Fruit fly (Drosophila melanogaster) whole organism, embryonic: ENCODE data around the gene CG14182.
A peak's percentile ranks its signal among the peaks of the same experiment; 100 is the strongest.

ENCODE experiments used
- ATbp ChIP-seq: fragments of 200-800 bp; sonication (Bioruptor generic); optimal IDR thresholded peaks from 2 replicates; lab custom pipeline; 2017; ENCODE audit warnings: missing biosample characterization, mild to moderate bottlenecking, missing genetic modification characterization, missing genetic modification reagents
- Abd-B ChIP-seq: fragments of 200-800 bp; sonication (Bioruptor generic); optimal IDR thresholded peaks from 2 replicates; lab custom pipeline; 2018; ENCODE audit warnings: missing biosample characterization, mild to moderate bottlenecking, missing genetic modification characterization, moderate library complexity
- Atf-2 ChIP-seq: fragments of 200-800 bp; sonication (Bioruptor generic); optimal IDR thresholded peaks from 2 replicates; lab custom pipeline; 2016; ENCODE audit warnings: missing biosample characterization, missing genetic modification characterization
- CG10565 ChIP-seq: fragments of 200-800 bp; sonication (Bioruptor generic); optimal IDR thresholded peaks from 3 replicates; lab custom pipeline; 2016; ENCODE audit warnings: missing biosample characterization, mild to moderate bottlenecking, missing genetic modification characterization
- CG11504 ChIP-seq: fragments of 200-800 bp; sonication (Bioruptor generic); optimal IDR thresholded peaks from 3 replicates; lab custom pipeline; 2019; ENCODE audit warnings: missing biosample characterization, mild to moderate bottlenecking, missing genetic modification characterization, moderate library complexity
- CG13296 ChIP-seq: fragments of 200-800 bp; sonication (Bioruptor generic); optimal IDR thresholded peaks from 3 replicates; lab custom pipeline; 2018; ENCODE audit warnings: missing biosample characterization, mild to moderate bottlenecking, missing genetic modification characterization
- CG1603 ChIP-seq: fragments of 200-800 bp; sonication (Bioruptor generic); optimal IDR thresholded peaks from 2 replicates; lab custom pipeline; 2019; ENCODE audit warnings: missing biosample characterization, mild to moderate bottlenecking, missing genetic modification characterization, moderate library complexity
- CG16813 ChIP-seq: fragments of 200-800 bp; sonication (Bioruptor generic); IDR thresholded peaks from 3 replicates; pipeline ENCODE4 v1.3.6; 2022; ENCODE audit warnings: missing biosample characterization, missing genetic modification characterization; ENCODE audit not compliant: partially characterized antibody
- CG17385 ChIP-seq: fragments of 200-800 bp; sonication (Bioruptor generic); optimal IDR thresholded peaks from 3 replicates; lab custom pipeline; 2018; ENCODE audit warnings: missing biosample characterization, mild to moderate bottlenecking, missing genetic modification characterization
- CG2678 ChIP-seq: fragments of 200-800 bp; sonication (Bioruptor generic); optimal IDR thresholded peaks from 3 replicates; lab custom pipeline; 2019; ENCODE audit warnings: missing biosample characterization, mild to moderate bottlenecking, missing genetic modification characterization, moderate library complexity
- CG2875 ChIP-seq: fragments of 200-800 bp; sonication (Bioruptor generic); optimal IDR thresholded peaks from 2 replicates; lab custom pipeline; 2017; ENCODE audit warnings: missing biosample characterization, mild to moderate bottlenecking, missing genetic modification characterization, missing genetic modification reagents
- CG31365 ChIP-seq: fragments of 200-800 bp; sonication (Bioruptor generic); optimal IDR thresholded peaks from 2 replicates; lab custom pipeline; 2018; ENCODE audit warnings: missing biosample characterization, mild to moderate bottlenecking, missing genetic modification characterization
- CG3407 ChIP-seq: fragments of 200-800 bp; sonication (Bioruptor generic); optimal IDR thresholded peaks from 2 replicates; lab custom pipeline; 2018; ENCODE audit warnings: missing biosample characterization, mild to moderate bottlenecking, missing genetic modification characterization
- CG4404 ChIP-seq: fragments of 200-800 bp; sonication (Bioruptor generic); IDR thresholded peaks from 2 replicates; pipeline ENCODE4 v1.3.6; 2022; ENCODE audit warnings: missing biosample characterization, missing genetic modification characterization
- CG4617 ChIP-seq: fragments of 200-800 bp; sonication (Bioruptor generic); optimal IDR thresholded peaks from 3 replicates; lab custom pipeline; 2016; ENCODE audit warnings: missing biosample characterization, missing genetic modification characterization, borderline replicate concordance
- CG6791 ChIP-seq: fragments of 200-800 bp; sonication (Bioruptor generic); IDR thresholded peaks from 3 replicates; pipeline ENCODE4 v1.3.6; 2022; ENCODE audit warnings: missing biosample characterization, missing genetic modification characterization; ENCODE audit not compliant: partially characterized antibody
- CG8478 ChIP-seq: fragments of >200 bp; optimal IDR thresholded peaks from 2 replicates; lab custom pipeline; 2018
- CG9797 ChIP-seq: fragments of 200-800 bp; sonication (Bioruptor generic); optimal IDR thresholded peaks from 3 replicates; lab custom pipeline; 2018; ENCODE audit warnings: missing biosample characterization, mild to moderate bottlenecking, missing genetic modification characterization
- CG9876 ChIP-seq: fragments of 200-800 bp; sonication (Bioruptor generic); optimal IDR thresholded peaks from 2 replicates; lab custom pipeline; 2016; ENCODE audit warnings: missing biosample characterization, missing genetic modification characterization
- CG9932 ChIP-seq: fragments of 200-800 bp; sonication (Bioruptor generic); IDR thresholded peaks from 2 replicates; pipeline ENCODE4 v1.3.6; 2022; ENCODE audit warnings: missing biosample characterization, missing genetic modification characterization
- CHES-1-like ChIP-seq: fragments of 200-800 bp; sonication (Bioruptor generic); optimal IDR thresholded peaks from 2 replicates; lab custom pipeline; 2016; ENCODE audit warnings: missing biosample characterization, missing genetic modification characterization
- Dref ChIP-seq: fragments of 200-800 bp; sonication (Bioruptor generic); IDR thresholded peaks from 2 replicates; pipeline ENCODE4 v1.3.6; 2022; ENCODE audit warnings: missing biosample characterization, missing genetic modification characterization
- ERR ChIP-seq: fragments of 200-800 bp; sonication (Bioruptor generic); optimal IDR thresholded peaks from 2 replicates; lab custom pipeline; 2016; ENCODE audit warnings: missing biosample characterization, missing genetic modification characterization
- HLH4C ChIP-seq: fragments of 200-800 bp; sonication (Bioruptor generic); IDR thresholded peaks from 3 replicates; pipeline ENCODE4 v1.3.6; 2022; ENCODE audit warnings: missing biosample characterization, missing genetic modification characterization; ENCODE audit not compliant: partially characterized antibody
- Jarid2 ChIP-seq: fragments of 200-800 bp; sonication (Bioruptor generic); optimal IDR thresholded peaks from 3 replicates; lab custom pipeline; 2017; ENCODE audit warnings: mild to moderate bottlenecking, missing biosample characterization, missing genetic modification reagents, missing genetic modification characterization
- Lhr ChIP-seq: fragments of 200-800 bp; sonication (Bioruptor generic); optimal IDR thresholded peaks from 3 replicates; lab custom pipeline; 2017; ENCODE audit warnings: mild to moderate bottlenecking, missing biosample characterization, missing genetic modification reagents, missing genetic modification characterization
- Ptx1 ChIP-seq: fragments of 200-800 bp; sonication (Bioruptor generic); IDR thresholded peaks from 2 replicates; pipeline ENCODE4 v1.3.6; 2022; ENCODE audit warnings: missing biosample characterization, missing genetic modification characterization
- Sry-δ ChIP-seq: fragments of 200-800 bp; sonication (Bioruptor generic); optimal IDR thresholded peaks from 2 replicates; lab custom pipeline; 2016; ENCODE audit warnings: missing biosample characterization, missing genetic modification characterization
- Stat92E ChIP-seq, 3 experiments: fragments of >200 bp in 2 of 3; fragments of 200-800 bp in 1 of 3; sonication (Bioruptor generic) in 1 of 3; optimal IDR thresholded peaks; 2 replicates each; lab custom pipeline; 2017 to 2019; ENCODE audit warnings: missing biosample characterization in 3 of 3, missing genetic modification characterization in 3 of 3, mild to moderate bottlenecking in 1 of 3, moderate library complexity in 1 of 3
- Xbp1 ChIP-seq: fragments of 200-800 bp; sonication (Bioruptor generic); optimal IDR thresholded peaks from 3 replicates; lab custom pipeline; 2016; ENCODE audit warnings: missing biosample characterization, mild to moderate bottlenecking, missing genetic modification characterization
- ara ChIP-seq: fragments of 200-800 bp; sonication (Bioruptor generic); IDR thresholded peaks from 2 replicates; pipeline ENCODE4 v1.3.6; 2022; ENCODE audit warnings: missing biosample characterization, missing genetic modification characterization
- cas ChIP-seq: fragments of 200-800 bp; sonication (Bioruptor generic); IDR thresholded peaks from 2 replicates; pipeline ENCODE4 v1.3.6; 2022; ENCODE audit warnings: missing biosample characterization, missing genetic modification characterization
- crp ChIP-seq, 2 experiments: fragments of 200-800 bp; sonication (Bioruptor generic); optimal IDR thresholded peaks; 2 replicates in 1 of 2; 3 replicates in 1 of 2; lab custom pipeline; 2017; ENCODE audit warnings: missing biosample characterization in 2 of 2, missing genetic modification characterization in 2 of 2, mild to moderate bottlenecking in 1 of 2, moderate library complexity in 1 of 2
- fd96Cb ChIP-seq: fragments of 200-800 bp; sonication (Bioruptor generic); optimal IDR thresholded peaks from 2 replicates; lab custom pipeline; 2018; ENCODE audit warnings: missing biosample characterization, mild to moderate bottlenecking, missing genetic modification characterization, moderate library complexity
- fru ChIP-seq: fragments of >200 bp; optimal IDR thresholded peaks from 2 replicates; lab custom pipeline; 2017
- gfzf ChIP-seq: fragments of 200-800 bp; sonication (Bioruptor generic); optimal IDR thresholded peaks from 2 replicates; lab custom pipeline; 2016; ENCODE audit warnings: missing biosample characterization, mild to moderate bottlenecking, missing genetic modification characterization, moderate library complexity
- gsb-n ChIP-seq: fragments of 200-800 bp; sonication (Bioruptor generic); optimal IDR thresholded peaks from 3 replicates; lab custom pipeline; 2018; ENCODE audit warnings: missing biosample characterization, mild to moderate bottlenecking, missing genetic modification characterization
- hbn ChIP-seq: fragments of 200-800 bp; sonication (Bioruptor generic); IDR thresholded peaks from 2 replicates; pipeline ENCODE4 v1.3.6; 2022; ENCODE audit warnings: missing biosample characterization, missing genetic modification characterization; ENCODE audit not compliant: partially characterized antibody
- ken ChIP-seq: fragments of 200-800 bp; sonication (Bioruptor generic); IDR thresholded peaks from 3 replicates; pipeline ENCODE4 v1.3.6; 2022; ENCODE audit warnings: missing biosample characterization, missing genetic modification characterization
- lov ChIP-seq, 2 experiments: fragments of 200-800 bp in 1 of 2; fragments of >200 bp in 1 of 2; sonication (Bioruptor generic) in 1 of 2; IDR thresholded peaks in 1 of 2; optimal IDR thresholded peaks in 1 of 2; 2 replicates in 1 of 2; 3 replicates in 1 of 2; pipeline versions ENCODE4 v1.3.6 to Lab custom; 2017 to 2022; ENCODE audit warnings: missing biosample characterization in 1 of 2, missing genetic modification characterization in 1 of 2
- pan ChIP-seq, 4 experiments: fragments of >200 bp in 3 of 4; fragments of 200-800 bp in 1 of 4; sonication (Bioruptor generic) in 1 of 4; optimal IDR thresholded peaks in 3 of 4; IDR thresholded peaks in 1 of 4; 2 replicates each; pipeline versions ENCODE4 v1.3.6 to Lab custom; 2017 to 2022; ENCODE audit warnings: missing biosample characterization in 2 of 4, missing genetic modification characterization in 2 of 4, mixed read lengths in 1 of 4
- pita ChIP-seq: fragments of 200-800 bp; sonication (Bioruptor generic); optimal IDR thresholded peaks from 2 replicates; lab custom pipeline; 2017; ENCODE audit warnings: missing biosample characterization, mild to moderate bottlenecking, missing genetic modification characterization
- seq ChIP-seq: fragments of 200-800 bp; sonication (Bioruptor generic); IDR thresholded peaks from 2 replicates; pipeline ENCODE4 v1.3.6; 2022; ENCODE audit warnings: missing biosample characterization, missing genetic modification characterization
- slou ChIP-seq: fragments of 200-800 bp; sonication (Bioruptor generic); optimal IDR thresholded peaks from 3 replicates; lab custom pipeline; 2016; ENCODE audit warnings: missing biosample characterization, missing genetic modification characterization
- slp2 ChIP-seq: fragments of 200-800 bp; sonication (Bioruptor generic); optimal IDR thresholded peaks from 2 replicates; lab custom pipeline; 2016; ENCODE audit warnings: missing biosample characterization, missing genetic modification characterization
- stwl ChIP-seq: fragments of 200-800 bp; sonication (Bioruptor generic); optimal IDR thresholded peaks from 3 replicates; lab custom pipeline; 2018; ENCODE audit warnings: missing biosample characterization, mild to moderate bottlenecking, missing genetic modification characterization, moderate library complexity
- usp ChIP-seq: fragments of >200 bp; optimal IDR thresholded peaks from 2 replicates; lab custom pipeline; 2017; ENCODE audit warnings: missing biosample characterization, missing genetic modification characterization
- vnd ChIP-seq: fragments of 200-800 bp; sonication (Bioruptor generic); IDR thresholded peaks from 3 replicates; pipeline ENCODE4 v1.3.6; 2022; ENCODE audit warnings: missing biosample characterization, missing genetic modification characterization; ENCODE audit not compliant: partially characterized antibody

Gene CG14182

dm6 chr3L:19979592-19979991, at the start of gene CG14182 (continued):
- TF ChIP-seq slp2 = no peak
- TF ChIP-seq Atf-2 (GFP tag; lab: Kevin White, UChicago) = no peak
- TF ChIP-seq Jarid2 (GFP tag; lab: Kevin White, UChicago) = peak; percentile 18
- TF ChIP-seq CG9876 (GFP tag; lab: Kevin White, UChicago) = no peak
- TF ChIP-seq Sry-δ (GFP tag; lab: Kevin White, UChicago) = no peak
- TF ChIP-seq CG9797 (GFP tag; lab: Kevin White, UChicago) = peak; percentile 42
- TF ChIP-seq CG2678 (tag; lab: Kevin White, UChicago) = no peak
- TF ChIP-seq Abd-B (GFP tag; lab: Kevin White, UChicago) = no peak
- TF ChIP-seq CG3407 (GFP tag; lab: Kevin White, UChicago) = no peak
- TF ChIP-seq stwl (tag; lab: Kevin White, UChicago) = peak; percentile 52
- TF ChIP-seq Stat92E (GFP tag; optimal IDR thresholded peaks at IDR 0.05; lab: Kevin White, UChicago) = no peak
- TF ChIP-seq fru (lab: Kevin White, UChicago) = no peak

- TF ChIP-seq stwl (tag; lab: Kevin White, UChicago) (peak; percentile 68), Xbp1 (GFP tag; lab: Kevin White, UChicago) (no peak), slou (GFP tag; lab: Kevin White, UChicago) (no peak), Dref (GFP tag; lab: Robert Waterston, UW) (peak; percentile 90), CG6791 (GFP tag; lab: Robert Waterston, UW) (peak; percentile 14; the same call in 1 of the 3 replicates), pita (GFP tag; lab: Kevin White, UChicago) (no peak), CG10565 (GFP tag; lab: Kevin White, UChicago) (no peak), CG4617 (GFP tag; lab: Kevin White, UChicago) (peak; percentile 83), ERR (GFP tag; lab: Kevin White, UChicago) (no peak), fd96Cb (tag; lab: Kevin White, UChicago) (no peak), ATbp (GFP tag; lab: Kevin White, UChicago) (no peak), gfzf (GFP tag; lab: Kevin White, UChicago) (no peak), lov (optimal IDR thresholded peaks at IDR 0.05; lab: Kevin White, UChicago) (no peak), lov (GFP tag; IDR thresholded peaks at IDR 0.05; lab: Robert Waterston, UW) (no peak), hbn (GFP tag; lab: Robert Waterston, UW) (peak; percentile 33; the same call in 1 of the 2 replicates), CG11504 (tag; lab: Kevin White, UChicago) (no peak), CG2875 (GFP tag; lab: Kevin White, UChicago) (no peak), CG1603 (tag; lab: Kevin White, UChicago) (no peak), CG8478 (lab: Kevin White, UChicago) (no peak), ara (no peak), CG16813 (GFP tag; lab: Robert Waterston, UW) (peak; percentile 40; the same call in 1 of the 3 replicates), ken (GFP tag; lab: Robert Waterston, UW) (no peak), HLH4C (GFP tag; lab: Robert Waterston, UW) (peak; percentile 52; the same call in 2 of the 3 replicates), CG31365 (no peak), usp (GFP tag; lab: Kevin White, UChicago) (no peak), cas (GFP tag; lab: Robert Waterston, UW) (no peak), Lhr (GFP tag; lab: Kevin White, UChicago) (peak; percentile 20), CHES-1-like (no peak), Ptx1 (GFP tag; lab: Robert Waterston, UW) (no peak), CG4404 (GFP tag; lab: Robert Waterston, UW) (no peak), vnd (GFP tag; lab: Robert Waterston, UW) (0 out of 3 replicates have a peak, but pooled peaks have one; percentile 14), CG17385 (GFP tag; lab: Kevin White, UChicago) (no peak), CG9932 (no peak), pan (optimal IDR thresholded peaks at IDR 0.05; lab: Kevin White, UChicago) (no peak), pan (GFP tag; optimal IDR thresholded peaks at IDR 0.05 in 1 of 2, IDR thresholded peaks at IDR 0.05 in 1 of 2) (no peak), crp (GFP tag; optimal IDR thresholded peaks at IDR 0.05; lab: Kevin White, UChicago) (peak in 1 of 2 experiments; percentile 80), gsb-n (no peak), CG13296 (GFP tag; lab: Kevin White, UChicago) (no peak), seq (GFP tag; lab: Robert Waterston, UW) (no peak)
These were observed 49.1 kb upstream of the CG14182 start, which contains the start of gene Lamtor1 for dm6 chr3L:20028753-20029152. Gene Lamtor1 (minus strand): TSS chr3L:20029020.
